Worm (Caenorhabditis elegans) whole organism, early embryonic: Measurements from ENCODE around the gene sorf-1.

Experiments used
- F13C5.2 ChIP-seq: sonication (generic microtip); optimal IDR thresholded peaks from 2 replicates; lab custom pipeline; 2017; ENCODE audit warnings: mild to moderate bottlenecking, missing genetic modification characterization, inconsistent platforms, missing compliant biosample characterization
- ama-1 ChIP-seq: fragments of 150-350 bp; optimal IDR thresholded peaks from 2 replicates; lab custom pipeline; 2014
- ceh-13 ChIP-seq: fragments of 200-800 bp; sonication (Bioruptor generic); optimal IDR thresholded peaks from 2 replicates; lab custom pipeline; 2018; ENCODE audit warnings: mild to moderate bottlenecking, missing genetic modification characterization, missing compliant biosample characterization
- ceh-36 ChIP-seq: sonication (generic microtip); optimal IDR thresholded peaks from 2 replicates; lab custom pipeline; 2016; ENCODE audit warnings: missing genetic modification characterization, inconsistent platforms, missing compliant biosample characterization
- ets-7 ChIP-seq: sonication (generic microtip); optimal IDR thresholded peaks from 2 replicates; lab custom pipeline; 2016; ENCODE audit warnings: missing genotype, missing genetic modification characterization, missing compliant biosample characterization
- flt-1 ChIP-seq: fragments of 200-800 bp; sonication (Bioruptor generic); IDR thresholded peaks from 2 replicates; pipeline ENCODE4 v1.3.6; 2022; ENCODE audit warnings: missing genetic modification characterization, missing compliant biosample characterization
- hmbx-1 ChIP-seq: sonication (generic microtip); optimal IDR thresholded peaks from 2 replicates; lab custom pipeline; 2016; ENCODE audit warnings: mild to moderate bottlenecking, missing genetic modification characterization, missing compliant biosample characterization
- tra-4 ChIP-seq: sonication (generic microtip); optimal IDR thresholded peaks from 2 replicates; lab custom pipeline; 2017; ENCODE audit warnings: missing genetic modification characterization, missing compliant biosample characterization

DNA sequence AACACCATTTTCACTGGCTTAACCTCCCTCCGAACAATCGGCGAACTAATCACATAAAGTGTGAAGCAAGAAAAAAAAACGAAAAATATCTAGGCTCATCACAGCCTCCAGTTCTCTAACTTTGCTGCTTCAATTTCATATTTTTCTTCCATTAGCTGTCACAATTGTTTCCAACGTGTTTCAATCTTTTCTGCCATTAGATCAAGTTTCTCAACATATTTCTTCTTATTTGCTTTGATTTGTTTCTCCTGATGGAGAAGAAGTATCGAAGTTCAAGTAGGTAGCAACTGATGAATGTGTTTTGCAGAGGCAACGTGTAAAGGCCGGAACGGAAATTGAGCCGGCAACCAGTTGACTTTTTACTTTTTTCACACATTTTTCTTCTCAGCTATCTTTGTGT, 1.1 kb upstream of the sorf-1 start, which contains the start of gene ZK563.7:
- TF ChIP-seq ama-1 (lab: Kevin White, UChicago): no peak
- TF ChIP-seq ceh-36 (tag; lab: Kevin White, UChicago): no peak
- no peak for TF ChIP-seq ceh-13 (GFP tag; lab: Kevin White, UChicago)
- TF ChIP-seq flt-1 (GFP tag; lab: Robert Waterston, UW): no peak
- TF ChIP-seq hmbx-1 (tag; lab: Kevin White, UChicago): no peak
- no peak for TF ChIP-seq F13C5.2 (tag; lab: Kevin White, UChicago)
- TF ChIP-seq tra-4 (tag; lab: Kevin White, UChicago): no peak
- no peak for TF ChIP-seq ets-7 (tag; lab: Kevin White, UChicago)
